Fruit fly (Drosophila melanogaster): ENCODE data around the gene CG8478.
A peak's percentile ranks its signal among the peaks of the same experiment; 100 is the strongest.

CG8478 gene

dm6 chr3R:9800644-9801330 lies 37.3 kb downstream of the CG8478 start, which contains the start of the genes CG9467 and CG8526 (continued):
- TF ChIP-seq Dbx (GFP tag; IDR thresholded peaks at IDR 0.05) (peak; percentile 70; the same call in 2 of the 3 replicates), CG6654 (GFP tag; optimal IDR thresholded peaks at IDR 0.05) (no peak), Dref (GFP tag; IDR thresholded peaks at IDR 0.05) (peak; percentile 34; the same call in 1 of the 2 replicates), croc (GFP tag; conservative IDR thresholded peaks at IDR 0.05) (peak; percentile 52; the same call in 2 of the 3 replicates), sna (GFP tag; IDR thresholded peaks at IDR 0.05; ENCODE audit: partially characterized antibody) (0 out of 2 replicates have a peak, but pooled peaks have one; percentile 29), lbe (GFP tag; optimal IDR thresholded peaks at IDR 0.05) (peak; percentile 65), CG12299 (tag; optimal IDR thresholded peaks at IDR 0.05) (no peak), CG1647 (GFP tag; optimal IDR thresholded peaks at IDR 0.05) (peak; percentile 23), CG10462 (GFP tag; optimal IDR thresholded peaks at IDR 0.05) (peak; percentile 84), CTCF (GFP tag; optimal IDR thresholded peaks at IDR 0.05) (no peak), CG13296 (GFP tag; optimal IDR thresholded peaks at IDR 0.05) (no peak), CG8478 (optimal IDR thresholded peaks at IDR 0.05) (no peak), Lim3 (GFP tag; IDR thresholded peaks at IDR 0.05) (no peak), salm (tag; optimal IDR thresholded peaks at IDR 0.05) (peak; percentile 4), trem (tag; optimal IDR thresholded peaks at IDR 0.05) (peak; percentile 79), schlank (tag; optimal IDR thresholded peaks at IDR 0.05) (no peak), CG14050 (GFP tag; IDR thresholded peaks at IDR 0.05) (no peak), CG2875 (GFP tag; optimal IDR thresholded peaks at IDR 0.05) (no peak), pb (GFP tag; optimal IDR thresholded peaks at IDR 0.05) (no peak), CG4707 (GFP tag; optimal IDR thresholded peaks at IDR 0.05) (no peak), NfI (GFP tag; optimal IDR thresholded peaks at IDR 0.05) (peak; percentile 68), Atf3 (GFP tag; optimal IDR thresholded peaks at IDR 0.05) (no peak), Bdp1 (GFP tag; optimal IDR thresholded peaks at IDR 0.05) (peak; percentile 15), unpg (GFP tag; optimal IDR thresholded peaks at IDR 0.05) (peak; percentile 55), aop (GFP tag; IDR thresholded peaks at IDR 0.05) (no peak), lilli (GFP tag; optimal IDR thresholded peaks at IDR 0.05) (peak; percentile 75), Bteb2 (GFP tag; optimal IDR thresholded peaks at IDR 0.05) (no peak), phol (tag; optimal IDR thresholded peaks at IDR 0.05) (peak; percentile 83), ranshi (GFP tag; IDR thresholded peaks at IDR 0.05) (peak; percentile 31; the same call in 1 of the 2 replicates), Spps (tag; optimal IDR thresholded peaks at IDR 0.05) (no peak), CG18764 (GFP tag; optimal IDR thresholded peaks at IDR 0.05) (no peak), CG14441 (GFP tag; IDR thresholded peaks at IDR 0.05) (peak; percentile 58), CG11560 (tag; IDR thresholded peaks at IDR 0.05) (0 out of 3 replicates have a peak, but pooled peaks have one; percentile 43), ham (GFP tag; IDR thresholded peaks at IDR 0.05) (no peak), caup (GFP tag; optimal IDR thresholded peaks at IDR 0.05; ENCODE audit: severe bottlenecking) (peak; percentile 49), jigr1 (GFP tag; IDR thresholded peaks at IDR 0.05) (peak; percentile 57; the same call in 2 of the 3 replicates), chn (GFP tag; optimal IDR thresholded peaks at IDR 0.05) (peak; percentile 44), CG1602 (GFP tag; optimal IDR thresholded peaks at IDR 0.05) (peak; percentile 61), CG6254 (GFP tag; optimal IDR thresholded peaks at IDR 0.05) (peak; percentile 61), nmo (GFP tag; optimal IDR thresholded peaks at IDR 0.05) (peak; percentile 91), CG31388 (GFP tag; optimal IDR thresholded peaks at IDR 0.05) (peak; percentile 65), dan (GFP tag; IDR thresholded peaks at IDR 0.05) (no peak), Xrp1 (GFP tag; IDR thresholded peaks at IDR 0.05) (peak; percentile 53; the same call in 1 of the 2 replicates), CG12236 (GFP tag; optimal IDR thresholded peaks at IDR 0.05) (no peak), Doc2 (GFP tag; IDR thresholded peaks at IDR 0.05) (no peak), Ptx1 (GFP tag; IDR thresholded peaks at IDR 0.05) (peak; percentile 67; the same call in 1 of the 2 replicates), CG7786 (GFP tag; optimal IDR thresholded peaks at IDR 0.05) (no peak), cas (GFP tag; IDR thresholded peaks at IDR 0.05) (no peak), Hey (tag; optimal IDR thresholded peaks at IDR 0.05) (no peak), fd64A (GFP tag; optimal IDR thresholded peaks at IDR 0.05) (no peak), CG12155 (GFP tag; optimal IDR thresholded peaks at IDR 0.05) (peak; percentile 59)

All from whole organism, embryonic.